Worm (Caenorhabditis elegans) whole organism, midembryonic: ENCODE data around the gene F09A5.2.
A peak's percentile ranks its signal among the peaks of the same experiment; 100 is the strongest.

Source experiments
- T22C8.4 ChIP-seq: fragments of 200-800 bp; sonication (Bioruptor generic); IDR thresholded peaks from 2 replicates; pipeline ENCODE4 v1.3.6; 2022; ENCODE audit warnings: missing genetic modification characterization, missing compliant biosample characterization
- cog-1 ChIP-seq: sonication (generic microtip); optimal IDR thresholded peaks from 2 replicates; lab custom pipeline; 2016; ENCODE audit warnings: missing genetic modification characterization, missing compliant biosample characterization
- flt-1 ChIP-seq: fragments of 200-800 bp; sonication (Bioruptor generic); IDR thresholded peaks from 2 replicates; pipeline ENCODE4 v1.3.6; 2022; ENCODE audit warnings: missing genetic modification characterization, missing compliant biosample characterization
- klf-2 ChIP-seq: fragments of 200-800 bp; sonication (Bioruptor generic); conservative IDR thresholded peaks from 2 replicates; pipeline ENCODE4 v1.3.6; 2022; ENCODE audit warnings: missing genetic modification reagents, missing genetic modification characterization, missing compliant biosample characterization
- med-1 ChIP-seq: sonication (generic microtip); optimal IDR thresholded peaks from 2 replicates; lab custom pipeline; 2017; ENCODE audit warnings: missing genetic modification characterization, mild to moderate bottlenecking, missing compliant biosample characterization, antibody characterized with exemption, missing genetic modification reagents; ENCODE audit not compliant: insufficient read depth
- ref-1 ChIP-seq: fragments of 200-800 bp; sonication (Bioruptor generic); conservative IDR thresholded peaks from 2 replicates; pipeline ENCODE4 v1.3.6; 2022; ENCODE audit warnings: missing genetic modification reagents, missing genetic modification characterization, missing compliant biosample characterization
- tab-1 ChIP-seq: fragments of 200-800 bp; sonication (Bioruptor generic); IDR thresholded peaks from 2 replicates; pipeline ENCODE4 v1.3.6; 2022; ENCODE audit warnings: missing genetic modification characterization, missing compliant biosample characterization
- ztf-23 ChIP-seq: fragments of 200-800 bp; sonication (Bioruptor generic); IDR thresholded peaks from 2 replicates; pipeline ENCODE4 v1.3.6; 2022; ENCODE audit warnings: missing genetic modification reagents, missing genetic modification characterization, missing compliant biosample characterization
- ztf-29 ChIP-seq: fragments of 200-800 bp; sonication (Bioruptor generic); IDR thresholded peaks from 2 replicates; pipeline ENCODE4 v1.3.6; 2022; ENCODE audit warnings: missing genetic modification reagents, missing genetic modification characterization, missing compliant biosample characterization

The F09A5.2 gene

DNA sequence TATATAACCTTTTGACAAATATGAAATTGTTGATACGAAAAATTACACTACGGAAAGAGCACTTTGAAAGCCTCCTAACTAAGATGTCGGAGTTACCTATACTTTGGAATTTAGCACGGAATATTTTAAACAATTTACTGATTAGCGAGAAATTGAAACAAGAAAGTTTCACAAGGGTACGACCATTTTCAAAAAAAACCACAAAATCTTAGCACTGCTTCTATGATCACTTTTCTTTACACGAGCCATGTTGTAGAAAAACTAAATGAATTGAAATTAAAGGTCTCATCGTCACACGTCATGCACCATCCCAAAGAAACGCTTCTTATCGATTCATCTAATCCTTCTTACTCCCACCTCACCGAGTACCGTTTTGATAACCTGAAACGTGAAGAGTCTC is at the start of gene F09A5.2:
F09A5.2 (plus strand) TSS at position 301 of the 400 bp plus-strand sequence.
- TF ChIP-seq klf-2 (no peak), tab-1 (GFP tag; lab: Robert Waterston, UW) (no peak), med-1 (GFP tag; lab: Kevin White, UChicago) (no peak), cog-1 (tag; lab: Kevin White, UChicago) (no peak), flt-1 (no peak), ref-1 (GFP tag; lab: Robert Waterston, UW) (no peak), ztf-23 (GFP tag; lab: Robert Waterston, UW) (no peak), ztf-29 (GFP tag; lab: Robert Waterston, UW) (no peak), T22C8.4 (GFP tag; lab: Robert Waterston, UW) (no peak)

- TF ChIP-seq ztf-29 (GFP tag; lab: Robert Waterston, UW) (no peak), cog-1 (tag; lab: Kevin White, UChicago) (no peak), T22C8.4 (GFP tag; lab: Robert Waterston, UW) (no peak), klf-2 (no peak), tab-1 (GFP tag; lab: Robert Waterston, UW) (no peak), flt-1 (no peak), ref-1 (GFP tag; lab: Robert Waterston, UW) (no peak), ztf-23 (GFP tag; lab: Robert Waterston, UW) (no peak), med-1 (GFP tag; lab: Kevin White, UChicago) (no peak)
Measured at ce11 chrX:13088539-13088938, 46.4 kb upstream of the F09A5.2 start.

ce11 chrX:13090665-13091064 is 44.2 kb upstream of the F09A5.2 start, which contains the start of gene R03G8.3:
Gene R03G8.3, plus strand, starts transcription at chrX:13090965.
- no peak for TF ChIP-seq ref-1 (GFP tag; lab: Robert Waterston, UW)
- no peak for TF ChIP-seq klf-2
- TF ChIP-seq ztf-23 (GFP tag; lab: Robert Waterston, UW), result no peak
- TF ChIP-seq T22C8.4 (GFP tag; lab: Robert Waterston, UW), result no peak
- TF ChIP-seq cog-1 (tag; lab: Kevin White, UChicago), result no peak
- no peak for TF ChIP-seq ztf-29 (GFP tag; lab: Robert Waterston, UW)
- TF ChIP-seq med-1 (GFP tag; lab: Kevin White, UChicago), result no peak
- no peak for TF ChIP-seq tab-1 (GFP tag; lab: Robert Waterston, UW)
- no peak for TF ChIP-seq flt-1

ce11 chrX:13091199-13091598 is 43.7 kb upstream of the F09A5.2 start:
- TF ChIP-seq flt-1, result no peak
- TF ChIP-seq T22C8.4 (GFP tag; lab: Robert Waterston, UW), result no peak
- TF ChIP-seq ztf-23 (GFP tag; lab: Robert Waterston, UW), result no peak
- no peak for TF ChIP-seq cog-1 (tag; lab: Kevin White, UChicago)

ce11 chrX:13100410-13100809 is 34.5 kb upstream of the F09A5.2 start, which contains the start of gene R03G8.6:
Gene R03G8.6, minus strand, starts transcription at chrX:13100510.
- no peak for TF ChIP-seq cog-1 (tag; lab: Kevin White, UChicago)
- no peak for TF ChIP-seq med-1 (GFP tag; lab: Kevin White, UChicago)
- no peak for TF ChIP-seq tab-1 (GFP tag; lab: Robert Waterston, UW)
- TF ChIP-seq flt-1, result no peak
- TF ChIP-seq ztf-23 (GFP tag; lab: Robert Waterston, UW), result no peak
- TF ChIP-seq ztf-29 (GFP tag; lab: Robert Waterston, UW), result no peak
- no peak for TF ChIP-seq T22C8.4 (GFP tag; lab: Robert Waterston, UW)
- no peak for TF ChIP-seq ref-1 (GFP tag; lab: Robert Waterston, UW)

DNA sequence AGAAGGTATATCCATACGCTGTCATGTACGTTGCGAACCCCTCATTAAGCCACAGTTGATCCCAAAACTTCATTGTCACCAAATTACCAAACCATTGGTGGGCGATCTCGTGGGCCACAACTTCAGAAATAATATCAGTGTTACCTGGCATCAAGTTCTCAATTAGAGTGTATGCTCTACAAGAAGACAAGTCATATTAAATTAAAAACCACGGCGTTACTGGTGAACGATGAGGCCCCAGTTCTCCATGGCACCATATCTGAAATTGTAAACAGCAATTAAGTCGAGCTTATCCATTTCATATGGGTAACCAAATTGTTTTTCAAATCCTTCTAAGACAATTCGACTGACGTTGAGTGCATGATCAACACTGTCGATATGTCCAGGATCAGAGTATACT is 32.1 kb upstream of the F09A5.2 start:
- no peak for TF ChIP-seq ztf-29 (GFP tag; lab: Robert Waterston, UW)

- no peak for TF ChIP-seq cog-1 (tag; lab: Kevin White, UChicago)
- no peak for TF ChIP-seq T22C8.4 (GFP tag; lab: Robert Waterston, UW)
- TF ChIP-seq tab-1 (GFP tag; lab: Robert Waterston, UW), result no peak
- no peak for TF ChIP-seq med-1 (GFP tag; lab: Kevin White, UChicago)
- peak; percentile 65; the same call in 1 of the 2 replicates for TF ChIP-seq flt-1
- TF ChIP-seq klf-2, result no peak
Measured at ce11 chrX:13104966-13105365, 29.9 kb upstream of the F09A5.2 start, which contains the start of gene F17H10.1. Gene F17H10.1, plus strand, starts transcription at chrX:13105241.

DNA sequence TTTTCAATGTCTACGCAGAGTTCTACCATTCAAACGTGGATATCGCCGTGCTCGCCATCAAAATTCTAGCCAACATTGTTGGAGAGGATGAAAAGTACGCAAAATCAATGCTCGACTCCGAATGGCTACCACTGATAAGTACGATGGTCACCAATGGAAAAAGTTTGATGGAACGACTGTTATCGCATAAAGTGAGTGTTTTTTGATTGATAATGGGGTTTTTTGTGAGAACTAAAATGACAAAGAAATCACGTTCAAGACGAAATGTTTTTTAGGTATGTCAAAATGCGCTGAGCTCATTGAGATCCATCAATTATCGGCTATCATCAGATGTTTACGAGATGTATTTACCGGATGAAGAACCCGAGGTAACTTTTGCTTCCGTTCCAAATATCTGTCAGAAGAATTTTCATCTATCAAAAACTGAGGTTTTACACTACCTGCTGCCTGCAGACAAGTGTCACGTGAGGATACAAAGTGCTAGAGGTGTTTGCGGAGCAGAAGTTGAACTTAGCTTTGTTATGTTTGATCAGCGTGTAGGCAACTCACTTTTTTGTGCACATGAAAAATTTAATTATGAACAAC is 28.6 kb upstream of the F09A5.2 start:
- TF ChIP-seq T22C8.4 (GFP tag; lab: Robert Waterston, UW), result no peak
- TF ChIP-seq ztf-29 (GFP tag; lab: Robert Waterston, UW), result no peak
- no peak for TF ChIP-seq tab-1 (GFP tag; lab: Robert Waterston, UW)
- TF ChIP-seq cog-1 (tag; lab: Kevin White, UChicago), result no peak
- TF ChIP-seq klf-2, result no peak
- no peak for TF ChIP-seq ref-1 (GFP tag; lab: Robert Waterston, UW)
- TF ChIP-seq flt-1, result no peak

- TF ChIP-seq flt-1 (no peak), cog-1 (tag; lab: Kevin White, UChicago) (no peak), T22C8.4 (GFP tag; lab: Robert Waterston, UW) (no peak), ztf-23 (GFP tag; lab: Robert Waterston, UW) (no peak), klf-2 (no peak), med-1 (GFP tag; lab: Kevin White, UChicago) (no peak), tab-1 (GFP tag; lab: Robert Waterston, UW) (no peak), ref-1 (GFP tag; lab: Robert Waterston, UW) (no peak), ztf-29 (GFP tag; lab: Robert Waterston, UW) (no peak)
Measured at ce11 chrX:13108664-13109063, 26.2 kb upstream of the F09A5.2 start.

DNA sequence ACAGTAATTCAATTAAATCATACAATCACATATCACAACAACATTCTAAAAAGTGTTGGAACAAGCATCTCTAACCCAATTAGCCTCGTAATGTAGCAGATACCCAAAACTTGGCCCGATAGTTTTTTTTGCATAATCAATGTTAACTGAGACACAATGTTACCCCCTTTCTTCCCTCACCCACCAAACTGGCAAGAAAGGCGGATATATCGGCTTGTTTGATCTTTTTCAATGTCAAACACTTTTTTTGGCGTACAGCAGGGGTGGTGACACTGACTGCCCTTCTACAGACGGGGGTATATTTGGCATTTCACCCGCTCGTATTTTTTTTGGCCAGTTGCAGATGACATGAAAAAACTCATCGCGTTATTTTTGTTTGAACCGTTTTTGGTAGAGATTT is 24.9 kb upstream of the F09A5.2 start:
- TF ChIP-seq ztf-29 (GFP tag; lab: Robert Waterston, UW) (no peak), ztf-23 (GFP tag; lab: Robert Waterston, UW) (no peak), flt-1 (no peak), med-1 (GFP tag; lab: Kevin White, UChicago) (no peak), ref-1 (GFP tag; lab: Robert Waterston, UW) (no peak), cog-1 (tag; lab: Kevin White, UChicago) (no peak), klf-2 (no peak), tab-1 (GFP tag; lab: Robert Waterston, UW) (no peak), T22C8.4 (GFP tag; lab: Robert Waterston, UW) (no peak)
